Fruit fly (Drosophila melanogaster) whole organism, adult: ENCODE data around the gene Crz.

Source experiments
- CG14711 ChIP-seq: fragments of 200-800 bp; sonication (Bioruptor generic); optimal IDR thresholded peaks from 2 replicates; lab custom pipeline; 2018; ENCODE audit warnings: missing biosample characterization, mild to moderate bottlenecking, missing genetic modification characterization, moderate library complexity
- CG1620 ChIP-seq: fragments of 200-800 bp; sonication (Bioruptor generic); optimal IDR thresholded peaks from 2 replicates; lab custom pipeline; 2016; ENCODE audit warnings: missing biosample characterization, missing genetic modification characterization
- Hr96 ChIP-seq: fragments of 200-800 bp; sonication (Bioruptor generic); optimal IDR thresholded peaks from 2 replicates; lab custom pipeline; 2016; ENCODE audit warnings: missing biosample characterization, missing genetic modification characterization
- pad ChIP-seq: fragments of 200-800 bp; sonication (Bioruptor generic); optimal IDR thresholded peaks from 3 replicates; lab custom pipeline; 2017; ENCODE audit warnings: missing biosample characterization, missing genetic modification characterization, mild to moderate bottlenecking, moderate library complexity, missing genetic modification reagents

dm6 chr3R:14298078-14298896, 16.4 kb upstream of the Crz start:
- TF ChIP-seq CG1620 (GFP tag; lab: Kevin White, UChicago) (no peak), Hr96 (GFP tag; lab: Kevin White, UChicago) (no peak), pad (GFP tag; lab: Kevin White, UChicago) (peak; percentile 68), CG14711 (tag; lab: Kevin White, UChicago) (no peak)
